Worm (Caenorhabditis elegans) whole organism, early embryonic: Measurements from ENCODE around the gene Y32G9A.5.

Experiments
- B0310.2 ChIP-seq: sonication (generic microtip); optimal IDR thresholded peaks from 2 replicates; lab custom pipeline; 2016; ENCODE audit warnings: mild to moderate bottlenecking, missing genetic modification characterization, missing compliant biosample characterization
- F13C5.2 ChIP-seq: sonication (generic microtip); optimal IDR thresholded peaks from 2 replicates; lab custom pipeline; 2017; ENCODE audit warnings: mild to moderate bottlenecking, missing genetic modification characterization, inconsistent platforms, missing compliant biosample characterization
- aly-1 ChIP-seq: sonication (generic microtip); optimal IDR thresholded peaks from 2 replicates; lab custom pipeline; 2016; ENCODE audit warnings: missing genetic modification characterization, missing compliant biosample characterization
- ama-1 ChIP-seq: fragments of 150-350 bp; optimal IDR thresholded peaks from 2 replicates; lab custom pipeline; 2014
- ceh-13 ChIP-seq: fragments of 200-800 bp; sonication (Bioruptor generic); optimal IDR thresholded peaks from 2 replicates; lab custom pipeline; 2018; ENCODE audit warnings: mild to moderate bottlenecking, missing genetic modification characterization, missing compliant biosample characterization
- ets-7 ChIP-seq: sonication (generic microtip); optimal IDR thresholded peaks from 2 replicates; lab custom pipeline; 2016; ENCODE audit warnings: missing genotype, missing genetic modification characterization, missing compliant biosample characterization
- flt-1 ChIP-seq: fragments of 200-800 bp; sonication (Bioruptor generic); IDR thresholded peaks from 2 replicates; pipeline ENCODE4 v1.3.6; 2022; ENCODE audit warnings: missing genetic modification characterization, missing compliant biosample characterization
- hmbx-1 ChIP-seq: sonication (generic microtip); optimal IDR thresholded peaks from 2 replicates; lab custom pipeline; 2016; ENCODE audit warnings: mild to moderate bottlenecking, missing genetic modification characterization, missing compliant biosample characterization
- hmg-4 ChIP-seq: fragments of 200-800 bp; sonication (Bioruptor generic); optimal IDR thresholded peaks from 2 replicates; lab custom pipeline; 2018; ENCODE audit warnings: mild to moderate bottlenecking, missing genetic modification characterization, missing compliant biosample characterization
- hnd-1 ChIP-seq: sonication (generic microtip); optimal IDR thresholded peaks from 2 replicates; lab custom pipeline; 2016; ENCODE audit warnings: missing genetic modification characterization, missing compliant biosample characterization
- scrt-1 ChIP-seq: fragments of 200-800 bp; sonication (Bioruptor generic); IDR thresholded peaks from 2 replicates; pipeline ENCODE4 v1.3.6; 2022; ENCODE audit warnings: missing genetic modification characterization, missing compliant biosample characterization
- tbx-11 ChIP-seq: fragments of 200-800 bp; sonication (Bioruptor generic); IDR thresholded peaks from 2 replicates; pipeline ENCODE4 v1.3.6; 2022; ENCODE audit warnings: missing genetic modification characterization, missing compliant biosample characterization

- TF ChIP-seq scrt-1 (GFP tag; lab: Robert Waterston, UW), result no peak
- no peak for TF ChIP-seq hmbx-1 (tag; lab: Kevin White, UChicago)
- no peak for TF ChIP-seq ama-1 (lab: Kevin White, UChicago)
- TF ChIP-seq B0310.2 (tag; lab: Kevin White, UChicago), result no peak
- no peak for TF ChIP-seq ceh-13
- TF ChIP-seq flt-1 (GFP tag; lab: Robert Waterston, UW), result no peak
- TF ChIP-seq F13C5.2 (tag; lab: Kevin White, UChicago), result no peak
- TF ChIP-seq hnd-1 (tag; lab: Kevin White, UChicago), result no peak
- no peak for TF ChIP-seq hmg-4 (GFP tag; lab: Kevin White, UChicago)
- no peak for TF ChIP-seq ets-7 (tag; lab: Kevin White, UChicago)
- TF ChIP-seq aly-1, result no peak
- no peak for TF ChIP-seq tbx-11 (GFP tag; lab: Robert Waterston, UW)
These were observed 3.7 kb downstream of the Y32G9A.5 start, which contains the start of gene Y32G9A.3 for ce11 chrV:1911102-1911501.
